Worm (Caenorhabditis elegans) whole organism, mixed stage, embryonic: ENCODE measurements around the gene R09D1.13.

Source experiments
- elt-3 ChIP-seq: fragments of 150-350 bp; optimal IDR thresholded peaks from 2 replicates; lab custom pipeline; 2014; ENCODE audit warnings: missing biosample characterization, missing genetic modification characterization
- lin-13 ChIP-seq: fragments of 150-350 bp; optimal IDR thresholded peaks from 2 replicates; lab custom pipeline; 2014; ENCODE audit warnings: missing biosample characterization, missing genetic modification characterization
- mab-5 ChIP-seq: fragments of 150-350 bp; optimal IDR thresholded peaks from 2 replicates; lab custom pipeline; 2014; ENCODE audit warnings: missing biosample characterization, missing genetic modification characterization
- nhr-12 ChIP-seq: fragments of 150-350 bp; optimal IDR thresholded peaks from 2 replicates; lab custom pipeline; 2014; ENCODE audit warnings: missing biosample characterization, missing genetic modification characterization
- nhr-28 ChIP-seq: fragments of 150-350 bp; optimal IDR thresholded peaks from 2 replicates; lab custom pipeline; 2014; ENCODE audit warnings: missing biosample characterization, missing genetic modification characterization
- snpc-4 ChIP-seq: fragments of 150-350 bp; optimal IDR thresholded peaks from 2 replicates; lab custom pipeline; 2014; ENCODE audit warnings: missing biosample characterization, missing genetic modification characterization
- unc-39 ChIP-seq: fragments of 150-350 bp; optimal IDR thresholded peaks from 2 replicates; lab custom pipeline; 2014; ENCODE audit warnings: missing biosample characterization, missing genetic modification characterization

DNA sequence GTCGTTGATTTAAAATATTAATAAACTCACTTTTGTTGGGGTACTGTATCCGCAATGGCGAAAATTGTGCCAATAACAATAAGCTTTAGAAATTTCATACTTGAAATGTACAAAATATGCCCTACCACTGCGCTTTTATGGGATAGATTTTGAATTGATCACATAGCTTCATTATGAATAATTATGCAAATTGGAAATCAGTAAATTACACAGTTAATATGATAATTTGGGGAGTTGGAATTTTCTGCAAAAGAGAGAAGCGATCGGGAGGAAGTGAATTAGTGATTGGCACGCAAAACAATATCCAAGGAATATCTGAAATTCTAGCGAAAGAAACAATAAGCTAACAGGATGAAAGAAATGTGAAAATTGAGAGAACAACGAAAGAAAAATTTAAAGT is 19.2 kb downstream of the R09D1.13 start, which contains the start of gene M176.10:
- no peak for TF ChIP-seq snpc-4 (tag; lab: Kevin White, UChicago)
- no peak for TF ChIP-seq unc-39 (tag; lab: Kevin White, UChicago)
- no peak for TF ChIP-seq mab-5 (tag; lab: Kevin White, UChicago)
- TF ChIP-seq elt-3 (tag; lab: Kevin White, UChicago) = no peak
- no peak for TF ChIP-seq nhr-28 (tag; lab: Kevin White, UChicago)
- no peak for TF ChIP-seq nhr-12 (tag; lab: Kevin White, UChicago)
- no peak for TF ChIP-seq lin-13 (tag; lab: Kevin White, UChicago)
